Worm (Caenorhabditis elegans) whole organism, young adult: ENCODE data around the gene apn-1.

Source experiments
- B0035.1 ChIP-seq: sonication (generic microtip); optimal IDR thresholded peaks from 2 replicates; lab custom pipeline; 2016; ENCODE audit warnings: missing genetic modification characterization, mild to moderate bottlenecking, missing compliant biosample characterization, missing genotype, missing genetic modification reagents
- B0336.3 ChIP-seq: fragments of 200-800 bp; sonication (Bioruptor generic); IDR thresholded peaks from 2 replicates; pipeline ENCODE4 v1.3.6; 2022; ENCODE audit warnings: missing genetic modification characterization, missing compliant biosample characterization
- C06A6.2 ChIP-seq: fragments of 200-800 bp; sonication (Bioruptor generic); conservative IDR thresholded peaks from 2 replicates; pipeline ENCODE4 v1.3.6; 2022; ENCODE audit warnings: missing genetic modification characterization, missing compliant biosample characterization
- F23B12.7 ChIP-seq: sonication (generic microtip); optimal IDR thresholded peaks from 2 replicates; lab custom pipeline; 2017; ENCODE audit warnings: missing genetic modification characterization, mild to moderate bottlenecking, missing compliant biosample characterization, antibody characterized with exemption, moderate library complexity; ENCODE audit not compliant: insufficient read depth
- F33H1.4 ChIP-seq: fragments of 200-800 bp; sonication (Bioruptor generic); IDR thresholded peaks from 2 replicates; pipeline ENCODE4 v1.3.6; 2022; ENCODE audit warnings: missing genetic modification reagents, missing genetic modification characterization, missing compliant biosample characterization
- F37B4.10 ChIP-seq: fragments of 200-800 bp; sonication (Bioruptor generic); IDR thresholded peaks from 2 replicates; pipeline ENCODE4 v1.3.6; 2022; ENCODE audit warnings: missing genetic modification characterization, missing compliant biosample characterization
- F39B2.1 ChIP-seq: fragments of 200-800 bp; sonication (Bioruptor generic); IDR thresholded peaks from 2 replicates; pipeline ENCODE4 v1.3.6; 2022; ENCODE audit warnings: missing genetic modification reagents, missing genetic modification characterization, missing compliant biosample characterization
- F49E8.2 ChIP-seq: sonication (generic microtip); optimal IDR thresholded peaks from 3 replicates; lab custom pipeline; 2017; ENCODE audit warnings: missing genetic modification characterization, mild to moderate bottlenecking, missing compliant biosample characterization, antibody characterized with exemption, moderate library complexity; ENCODE audit not compliant: insufficient read depth
- Y56A3A.18 ChIP-seq: fragments of 200-800 bp; sonication (Bioruptor generic); IDR thresholded peaks from 2 replicates; pipeline ENCODE4 v1.3.6; 2022; ENCODE audit warnings: missing genetic modification reagents, missing genetic modification characterization, missing compliant biosample characterization
- Y67H2A.10 ChIP-seq: fragments of 200-800 bp; sonication (Bioruptor generic); conservative IDR thresholded peaks from 2 replicates; pipeline ENCODE4 v1.3.6; 2022; ENCODE audit warnings: missing genetic modification reagents, missing genetic modification characterization, missing compliant biosample characterization
- ama-1 ChIP-seq, 3 experiments: fragments of 150-350 bp in 1 of 3; sonication (generic microtip) in 2 of 3; optimal IDR thresholded peaks; 2 replicates each; lab custom pipeline; 2014 to 2018; ENCODE audit warnings: missing biosample characterization in 2 of 3, missing genetic modification characterization in 2 of 3, missing genetic modification reagents in 2 of 3
- atf-7 ChIP-seq: sonication (generic microtip); optimal IDR thresholded peaks from 2 replicates; lab custom pipeline; 2017; ENCODE audit warnings: mild to moderate bottlenecking, missing genetic modification characterization, missing compliant biosample characterization
- athp-1 ChIP-seq: sonication (generic microtip); optimal IDR thresholded peaks from 2 replicates; lab custom pipeline; 2017; ENCODE audit warnings: mild to moderate bottlenecking, missing genetic modification characterization, missing compliant biosample characterization
- attf-5 ChIP-seq: fragments of 200-800 bp; sonication (Bioruptor generic); optimal IDR thresholded peaks from 2 replicates; lab custom pipeline; 2018; ENCODE audit warnings: mild to moderate bottlenecking, missing genetic modification characterization, missing compliant biosample characterization
- attf-6 ChIP-seq: fragments of 200-800 bp; sonication (Bioruptor generic); IDR thresholded peaks from 2 replicates; pipeline ENCODE4 v1.3.6; 2022; ENCODE audit warnings: missing genetic modification reagents, missing genetic modification characterization, missing compliant biosample characterization
- cebp-1 ChIP-seq, 2 experiments: fragments of 200-800 bp in 1 of 2; sonication (Bioruptor generic) in 1 of 2; sonication (generic microtip) in 1 of 2; IDR thresholded peaks in 1 of 2; optimal IDR thresholded peaks in 1 of 2; 2 replicates each; pipeline versions ENCODE4 v1.3.6 to Lab custom; 2017 to 2022; ENCODE audit warnings: missing compliant biosample characterization in 2 of 2, missing genetic modification characterization in 2 of 2, mild to moderate bottlenecking in 1 of 2, missing genetic modification reagents in 1 of 2, moderate library complexity in 1 of 2
- ceh-40 ChIP-seq: fragments of 200-800 bp; sonication (Bioruptor generic); IDR thresholded peaks from 2 replicates; pipeline ENCODE4 v1.3.6; 2022; ENCODE audit warnings: missing genetic modification characterization, missing compliant biosample characterization
- ceh-58 ChIP-seq: fragments of 200-800 bp; sonication (Bioruptor generic); IDR thresholded peaks from 2 replicates; pipeline ENCODE4 v1.3.6; 2022; ENCODE audit warnings: missing genetic modification characterization, missing compliant biosample characterization
- ceh-79 ChIP-seq: sonication (generic microtip); optimal IDR thresholded peaks from 2 replicates; lab custom pipeline; 2017; ENCODE audit warnings: mild to moderate bottlenecking, missing genetic modification characterization, missing compliant biosample characterization
- chd-7 ChIP-seq: sonication (generic microtip); optimal IDR thresholded peaks from 2 replicates; lab custom pipeline; 2016; ENCODE audit warnings: mild to moderate bottlenecking, missing genetic modification characterization, moderate library complexity, missing compliant biosample characterization
- dpl-1 ChIP-seq: fragments of 150-350 bp; optimal IDR thresholded peaks from 2 replicates; lab custom pipeline; 2014; ENCODE audit warnings: missing biosample characterization, missing genetic modification reagents, missing genetic modification characterization
- egrh-3 ChIP-seq: fragments of 200-800 bp; sonication (Bioruptor generic); IDR thresholded peaks from 2 replicates; pipeline ENCODE4 v1.3.6; 2022; ENCODE audit warnings: missing genetic modification reagents, missing genetic modification characterization, missing compliant biosample characterization
- fkh-3 ChIP-seq: sonication (generic microtip); optimal IDR thresholded peaks from 2 replicates; lab custom pipeline; 2016; ENCODE audit warnings: mild to moderate bottlenecking, missing genetic modification characterization, missing compliant biosample characterization
- gei-17 ChIP-seq: fragments of 200-800 bp; sonication (Bioruptor generic); optimal IDR thresholded peaks from 2 replicates; lab custom pipeline; 2018; ENCODE audit warnings: mild to moderate bottlenecking, missing genetic modification characterization, missing compliant biosample characterization
- hlh-12 ChIP-seq: sonication (generic microtip); optimal IDR thresholded peaks from 2 replicates; lab custom pipeline; 2016; ENCODE audit warnings: missing genetic modification characterization, missing compliant biosample characterization
- let-526 ChIP-seq: fragments of 200-800 bp; sonication (Bioruptor generic); IDR thresholded peaks from 2 replicates; pipeline ENCODE4 v1.3.6; 2022; ENCODE audit warnings: missing genetic modification reagents, missing genetic modification characterization, missing compliant biosample characterization
- lin-40 ChIP-seq: sonication (generic microtip); optimal IDR thresholded peaks from 2 replicates; lab custom pipeline; 2016; ENCODE audit warnings: missing genetic modification characterization, mild to moderate bottlenecking, missing compliant biosample characterization, missing genotype, missing genetic modification reagents
- lin-54 ChIP-seq: fragments of 200-800 bp; sonication (Bioruptor generic); optimal IDR thresholded peaks from 2 replicates; lab custom pipeline; 2018; ENCODE audit warnings: mild to moderate bottlenecking, missing genetic modification characterization, missing compliant biosample characterization
- madf-3 ChIP-seq: fragments of 200-800 bp; sonication (Bioruptor generic); IDR thresholded peaks from 2 replicates; pipeline ENCODE4 v1.3.6; 2022; ENCODE audit warnings: missing genetic modification reagents, missing genetic modification characterization, missing compliant biosample characterization
- mcd-1 ChIP-seq: fragments of 200-800 bp; sonication (Bioruptor generic); IDR thresholded peaks from 2 replicates; pipeline ENCODE4 v1.3.6; 2022; ENCODE audit warnings: missing genetic modification reagents, missing genetic modification characterization, missing compliant biosample characterization
- mes-4 ChIP-seq: sonication (generic microtip); optimal IDR thresholded peaks from 2 replicates; lab custom pipeline; 2016; ENCODE audit warnings: missing genotype, missing genetic modification characterization, missing compliant biosample characterization
- mxl-1 ChIP-seq: sonication (generic microtip); optimal IDR thresholded peaks from 2 replicates; lab custom pipeline; 2016; ENCODE audit warnings: missing genetic modification characterization, missing compliant biosample characterization
- nhr-27 ChIP-seq: fragments of 200-800 bp; sonication (Bioruptor generic); optimal IDR thresholded peaks from 2 replicates; lab custom pipeline; 2018; ENCODE audit warnings: mild to moderate bottlenecking, missing genetic modification characterization, moderate library complexity, missing compliant biosample characterization
- nhr-80 ChIP-seq: sonication (generic microtip); optimal IDR thresholded peaks from 2 replicates; lab custom pipeline; 2016; ENCODE audit warnings: missing genetic modification characterization, missing compliant biosample characterization
- pha-4 ChIP-seq: fragments of 150-350 bp; sonication (generic microtip); optimal IDR thresholded peaks from 2 replicates; lab custom pipeline; 2014; ENCODE audit warnings: missing biosample characterization, missing genetic modification reagents, missing genetic modification characterization
- rcor-1 ChIP-seq: fragments of 200-800 bp; sonication (Bioruptor generic); IDR thresholded peaks from 2 replicates; pipeline ENCODE4 v1.3.6; 2022; ENCODE audit warnings: missing genetic modification reagents, missing genetic modification characterization, missing compliant biosample characterization
- repo-1 ChIP-seq: sonication (generic microtip); optimal IDR thresholded peaks from 2 replicates; lab custom pipeline; 2017; ENCODE audit warnings: mild to moderate bottlenecking, missing genetic modification characterization, missing compliant biosample characterization
- sdz-38 ChIP-seq: sonication (generic microtip); optimal IDR thresholded peaks from 2 replicates; lab custom pipeline; 2016; ENCODE audit warnings: missing genotype, missing genetic modification characterization, missing compliant biosample characterization
- tbp1 ChIP-seq: fragments of 200-800 bp; sonication (Bioruptor generic); optimal IDR thresholded peaks from 2 replicates; lab custom pipeline; 2018; ENCODE audit warnings: mild to moderate bottlenecking, missing genetic modification characterization, missing compliant biosample characterization
- xnd-1 ChIP-seq: sonication (generic microtip); optimal IDR thresholded peaks from 2 replicates; lab custom pipeline; 2016; ENCODE audit warnings: missing genotype, missing genetic modification reagents, missing genetic modification characterization, missing compliant biosample characterization
- zfh-2 ChIP-seq: fragments of 200-800 bp; sonication (Bioruptor generic); conservative IDR thresholded peaks from 2 replicates; pipeline ENCODE4 v1.3.6; 2022; ENCODE audit warnings: missing genetic modification reagents, missing genetic modification characterization, missing compliant biosample characterization
- zim-3 ChIP-seq: sonication (generic microtip); optimal IDR thresholded peaks from 2 replicates; lab custom pipeline; 2017; ENCODE audit warnings: mild to moderate bottlenecking, missing genetic modification characterization, moderate library complexity, missing compliant biosample characterization
- ztf-25 ChIP-seq: fragments of 200-800 bp; sonication (Bioruptor generic); IDR thresholded peaks from 2 replicates; pipeline ENCODE4 v1.3.6; 2022; ENCODE audit warnings: missing genetic modification reagents, missing genetic modification characterization, missing compliant biosample characterization

Gene apn-1

ce11 chrII:8034008-8034407 is 13.4 kb upstream of the apn-1 start:
- peak; percentile 82 for TF ChIP-seq nhr-80
- peak; percentile 49 for TF ChIP-seq attf-5 (GFP tag; lab: Kevin White, UChicago)
- TF ChIP-seq attf-6, result no peak
- no peak for TF ChIP-seq rcor-1 (GFP tag; lab: Robert Waterston, UW)
- peak; percentile 18 for TF ChIP-seq lin-54 (GFP tag; lab: Kevin White, UChicago)
- TF ChIP-seq cebp-1 (GFP tag; IDR thresholded peaks at IDR 0.05; lab: Robert Waterston, UW), result no peak
- TF ChIP-seq cebp-1 (tag; optimal IDR thresholded peaks at IDR 0.05; lab: Kevin White, UChicago), result peak; percentile 25
- no peak for TF ChIP-seq chd-7
- TF ChIP-seq athp-1 (tag; lab: Kevin White, UChicago), result no peak
- TF ChIP-seq atf-7 (tag; lab: Kevin White, UChicago), result peak; percentile 30
- TF ChIP-seq B0336.3 (GFP tag; lab: Robert Waterston, UW), result 0 out of 2 replicates have a peak, but pooled peaks have one; percentile 48
- TF ChIP-seq tbp1 (GFP tag; lab: Kevin White, UChicago), result peak; percentile 18
- no peak for TF ChIP-seq F39B2.1 (GFP tag; lab: Robert Waterston, UW)
- TF ChIP-seq lin-40 (tag; lab: Kevin White, UChicago), result peak; percentile 12
- TF ChIP-seq mcd-1 (GFP tag; lab: Robert Waterston, UW), result no peak
- no peak for TF ChIP-seq F33H1.4 (GFP tag; lab: Robert Waterston, UW)
- no peak for TF ChIP-seq F49E8.2 (tag; lab: Kevin White, UChicago)
- no peak for TF ChIP-seq repo-1 (tag; lab: Kevin White, UChicago)
- no peak for TF ChIP-seq madf-3 (GFP tag; lab: Robert Waterston, UW)

ce11 chrII:8034617-8035016 is 12.7 kb upstream of the apn-1 start:
- TF ChIP-seq cebp-1 (GFP tag; IDR thresholded peaks at IDR 0.05; lab: Robert Waterston, UW), result no peak
- TF ChIP-seq cebp-1 (tag; optimal IDR thresholded peaks at IDR 0.05; lab: Kevin White, UChicago), result no peak
- peak; percentile 7 for TF ChIP-seq zim-3
- no peak for TF ChIP-seq fkh-3 (tag; lab: Kevin White, UChicago)
- peak; percentile 7; the same call in 1 of the 2 replicates for TF ChIP-seq egrh-3
- TF ChIP-seq sdz-38, result no peak
- TF ChIP-seq lin-54 (GFP tag; lab: Kevin White, UChicago), result no peak
- TF ChIP-seq hlh-12 (tag; lab: Kevin White, UChicago), result no peak
- no peak for TF ChIP-seq Y67H2A.10 (GFP tag; lab: Robert Waterston, UW)
- no peak for TF ChIP-seq ztf-25 (GFP tag; lab: Robert Waterston, UW)
- TF ChIP-seq B0035.1 (tag; lab: Kevin White, UChicago), result no peak
- TF ChIP-seq zfh-2, result peak; percentile 74
- no peak for TF ChIP-seq ceh-58 (GFP tag; lab: Robert Waterston, UW)
- TF ChIP-seq mxl-1 (tag; lab: Kevin White, UChicago), result no peak
- no peak for TF ChIP-seq F23B12.7 (tag; lab: Kevin White, UChicago)

ce11 chrII:8035667-8036066 is 11.7 kb upstream of the apn-1 start, which contains the start of gene sap-49:
TSS of gene sap-49 (minus strand) at chrII:8035767.
- no peak for TF ChIP-seq rcor-1 (GFP tag; lab: Robert Waterston, UW)
- no peak for TF ChIP-seq ceh-58 (GFP tag; lab: Robert Waterston, UW)
- TF ChIP-seq C06A6.2, result no peak
- TF ChIP-seq B0336.3 (GFP tag; lab: Robert Waterston, UW), result no peak
- no peak for TF ChIP-seq nhr-27 (tag; lab: Kevin White, UChicago)
- TF ChIP-seq F37B4.10 (GFP tag; lab: Robert Waterston, UW), result no peak
- TF ChIP-seq ceh-79, result no peak
- TF ChIP-seq mes-4, result no peak
- TF ChIP-seq Y56A3A.18 (GFP tag; lab: Robert Waterston, UW), result no peak
- no peak for TF ChIP-seq let-526 (GFP tag; lab: Robert Waterston, UW)
- TF ChIP-seq gei-17, result no peak
- TF ChIP-seq tbp1 (GFP tag; lab: Kevin White, UChicago), result no peak
- no peak for TF ChIP-seq xnd-1
- no peak for TF ChIP-seq dpl-1 (GFP tag; lab: Kevin White, UChicago)
- no peak for TF ChIP-seq ceh-40 (GFP tag; lab: Robert Waterston, UW)
- TF ChIP-seq pha-4 (tag; lab: Kevin White, UChicago), result no peak
- no peak for TF ChIP-seq ama-1 (optimal IDR thresholded peaks at IDR 0.05; lab: Kevin White, UChicago)
- no peak for TF ChIP-seq ama-1 (GFP tag; optimal IDR thresholded peaks at IDR 0.05; lab: Kevin White, UChicago)
